Worm (Caenorhabditis elegans) whole organism, L2 larva: ENCODE data around the gene msp-38.

Source experiments
- C34F6.9 ChIP-seq: fragments of 150-350 bp; optimal IDR thresholded peaks from 2 replicates; lab custom pipeline; 2014; ENCODE audit warnings: missing biosample characterization, missing genetic modification characterization
- F13H6.1 ChIP-seq: sonication (generic microtip); optimal IDR thresholded peaks from 2 replicates; lab custom pipeline; 2016; ENCODE audit warnings: missing genetic modification characterization, missing compliant biosample characterization
- R02D3.7 ChIP-seq: fragments of 150-350 bp; optimal IDR thresholded peaks from 2 replicates; lab custom pipeline; 2014; ENCODE audit warnings: missing biosample characterization, missing genetic modification characterization
- Y55F3AM.14 ChIP-seq: fragments of 200-800 bp; sonication (Bioruptor generic); optimal IDR thresholded peaks from 2 replicates; lab custom pipeline; 2018; ENCODE audit warnings: mild to moderate bottlenecking, missing genetic modification characterization, missing compliant biosample characterization
- alr-1 ChIP-seq: fragments of 150-350 bp; optimal IDR thresholded peaks from 2 replicates; lab custom pipeline; 2014; ENCODE audit warnings: missing biosample characterization, missing genetic modification characterization
- blmp-1 ChIP-seq: sonication (generic microtip); optimal IDR thresholded peaks from 2 replicates; lab custom pipeline; 2017; ENCODE audit warnings: missing genetic modification characterization, mild to moderate bottlenecking, missing compliant biosample characterization, antibody characterized with exemption, moderate library complexity; ENCODE audit not compliant: insufficient read depth
- ceh-16 ChIP-seq: fragments of 150-350 bp; optimal IDR thresholded peaks from 2 replicates; lab custom pipeline; 2014; ENCODE audit warnings: missing biosample characterization, missing genetic modification characterization
- crh-2 ChIP-seq: sonication (generic microtip); optimal IDR thresholded peaks from 2 replicates; lab custom pipeline; 2017; ENCODE audit warnings: missing biosample characterization, missing genetic modification characterization
- egl-27 ChIP-seq: sonication (generic microtip); optimal IDR thresholded peaks from 3 replicates; lab custom pipeline; 2017; ENCODE audit warnings: missing biosample characterization, missing genetic modification reagents, missing genetic modification characterization
- elt-1 ChIP-seq: fragments of 150-350 bp; optimal IDR thresholded peaks from 2 replicates; lab custom pipeline; 2014; ENCODE audit warnings: missing biosample characterization, missing genetic modification characterization
- elt-3 ChIP-seq: sonication (generic microtip); optimal IDR thresholded peaks from 2 replicates; lab custom pipeline; 2017; ENCODE audit warnings: missing biosample characterization, missing genetic modification characterization
- gmeb-1 ChIP-seq: fragments of 150-350 bp; optimal IDR thresholded peaks from 2 replicates; lab custom pipeline; 2014; ENCODE audit warnings: missing biosample characterization, missing genetic modification characterization
- lin-11 ChIP-seq: fragments of 150-350 bp; sonication (generic microtip); optimal IDR thresholded peaks from 2 replicates; lab custom pipeline; 2014; ENCODE audit warnings: missing biosample characterization, missing genetic modification characterization, inconsistent platforms, mixed read lengths
- lsy-2 ChIP-seq, 2 experiments: fragments of 150-350 bp in 1 of 2; sonication (generic microtip) in 1 of 2; optimal IDR thresholded peaks; 2 replicates each; lab custom pipeline; 2014 to 2017; ENCODE audit warnings: missing biosample characterization in 2 of 2, missing genetic modification characterization in 2 of 2
- mab-5 ChIP-seq: fragments of 150-350 bp; optimal IDR thresholded peaks from 2 replicates; lab custom pipeline; 2014; ENCODE audit warnings: missing biosample characterization, missing genetic modification characterization
- mbf-1 ChIP-seq: sonication (generic microtip); optimal IDR thresholded peaks from 2 replicates; lab custom pipeline; 2017; ENCODE audit warnings: missing biosample characterization, missing genetic modification characterization
- mdl-1 ChIP-seq, 2 experiments: fragments of 150-350 bp in 1 of 2; sonication (generic microtip) in 1 of 2; optimal IDR thresholded peaks; 2 replicates each; lab custom pipeline; 2017; ENCODE audit warnings: missing biosample characterization in 2 of 2, missing genetic modification characterization in 2 of 2
- nhr-12 ChIP-seq: fragments of 150-350 bp; optimal IDR thresholded peaks from 2 replicates; lab custom pipeline; 2014; ENCODE audit warnings: missing biosample characterization, missing genetic modification characterization
- nhr-129 ChIP-seq: fragments of 150-350 bp; optimal IDR thresholded peaks from 2 replicates; lab custom pipeline; 2014; ENCODE audit warnings: missing biosample characterization, missing genetic modification characterization
- nhr-21 ChIP-seq: fragments of 150-350 bp; optimal IDR thresholded peaks from 2 replicates; lab custom pipeline; 2014; ENCODE audit warnings: missing biosample characterization, missing genetic modification characterization
- nhr-23 ChIP-seq: fragments of 150-350 bp; optimal IDR thresholded peaks from 2 replicates; lab custom pipeline; 2014; ENCODE audit warnings: missing biosample characterization, missing genetic modification reagents, missing genetic modification characterization
- nhr-25 ChIP-seq: fragments of 150-350 bp; sonication (generic microtip); optimal IDR thresholded peaks from 3 replicates; lab custom pipeline; 2014; ENCODE audit warnings: missing biosample characterization, missing genetic modification characterization
- nhr-6 ChIP-seq: fragments of 150-350 bp; optimal IDR thresholded peaks from 2 replicates; lab custom pipeline; 2014; ENCODE audit warnings: missing biosample characterization, missing genetic modification characterization
- nhr-77 ChIP-seq: fragments of 150-350 bp; optimal IDR thresholded peaks from 2 replicates; lab custom pipeline; 2014; ENCODE audit warnings: missing biosample characterization, missing genetic modification characterization
- sem-4 ChIP-seq: fragments of 150-350 bp; optimal IDR thresholded peaks from 2 replicates; lab custom pipeline; 2014; ENCODE audit warnings: missing biosample characterization, missing genetic modification reagents, missing genetic modification characterization
- skn-1 ChIP-seq: sonication (generic microtip); optimal IDR thresholded peaks from 2 replicates; lab custom pipeline; 2017; ENCODE audit warnings: missing biosample characterization, missing genetic modification characterization
- sma-3 ChIP-seq: sonication (generic microtip); optimal IDR thresholded peaks from 2 replicates; lab custom pipeline; 2016; ENCODE audit warnings: missing genetic modification reagents, missing genetic modification characterization, missing compliant biosample characterization
- sma-9 ChIP-seq, 2 experiments: fragments of 150-350 bp in 1 of 2; sonication (generic microtip) in 1 of 2; optimal IDR thresholded peaks; 2 replicates each; lab custom pipeline; 2014 to 2016; ENCODE audit warnings: missing genetic modification characterization in 2 of 2, mild to moderate bottlenecking in 1 of 2, missing biosample characterization in 1 of 2, missing compliant biosample characterization in 1 of 2, missing genetic modification reagents in 1 of 2, moderate library complexity in 1 of 2
- snpc-4 ChIP-seq: fragments of 150-350 bp; optimal IDR thresholded peaks from 2 replicates; lab custom pipeline; 2014; ENCODE audit warnings: missing biosample characterization, missing genetic modification characterization
- unc-55 ChIP-seq: fragments of 150-350 bp; sonication (generic microtip); optimal IDR thresholded peaks from 3 replicates; lab custom pipeline; 2014; ENCODE audit warnings: missing biosample characterization, missing genetic modification reagents, missing genetic modification characterization
- unc-62 ChIP-seq: fragments of 150-350 bp; optimal IDR thresholded peaks from 2 replicates; lab custom pipeline; 2014; ENCODE audit warnings: missing biosample characterization, missing genetic modification reagents, missing genetic modification characterization
- zag-1 ChIP-seq: fragments of 150-350 bp; optimal IDR thresholded peaks from 2 replicates; lab custom pipeline; 2014; ENCODE audit warnings: missing biosample characterization, missing genetic modification characterization
- ztf-11 ChIP-seq: sonication (generic microtip); optimal IDR thresholded peaks from 2 replicates; lab custom pipeline; 2017; ENCODE audit warnings: missing biosample characterization, missing genetic modification characterization
- ztf-4 ChIP-seq: fragments of 150-350 bp; optimal IDR thresholded peaks from 2 replicates; lab custom pipeline; 2014; ENCODE audit warnings: missing biosample characterization, missing genetic modification characterization

Gene msp-38

ce11 chrIV:10143640-10144039 lies at the start of gene msp-38:
msp-38 (minus strand) TSS chrIV:10143740.
- TF ChIP-seq skn-1 (tag; lab: Kevin White, UChicago), result no peak
- TF ChIP-seq snpc-4 (tag; lab: Kevin White, UChicago), result no peak
- no peak for TF ChIP-seq ceh-16 (tag; lab: Kevin White, UChicago)
- TF ChIP-seq nhr-23 (tag; lab: Kevin White, UChicago), result no peak
- no peak for TF ChIP-seq ztf-11 (tag; lab: Kevin White, UChicago)
- TF ChIP-seq elt-3 (tag; lab: Kevin White, UChicago), result no peak
- TF ChIP-seq mdl-1 (tag; optimal IDR thresholded peaks at IDR 0.05; lab: Kevin White, UChicago), result no peak
- no peak for TF ChIP-seq F13H6.1 (tag; lab: Kevin White, UChicago)
- TF ChIP-seq sma-3 (GFP tag; lab: Kevin White, UChicago), result no peak
- TF ChIP-seq alr-1 (tag; lab: Kevin White, UChicago), result no peak
- no peak for TF ChIP-seq sem-4 (tag; lab: Kevin White, UChicago)
- TF ChIP-seq nhr-25, result no peak
- TF ChIP-seq mab-5, result no peak
- no peak for TF ChIP-seq zag-1 (tag; lab: Kevin White, UChicago)

- TF ChIP-seq snpc-4 (tag; lab: Kevin White, UChicago) (no peak), unc-62 (GFP tag; lab: Kevin White, UChicago) (no peak), Y55F3AM.14 (GFP tag; lab: Kevin White, UChicago) (no peak), egl-27 (tag; lab: Kevin White, UChicago) (no peak), R02D3.7 (tag; lab: Kevin White, UChicago) (no peak), nhr-6 (tag; lab: Kevin White, UChicago) (no peak), ceh-16 (tag; lab: Kevin White, UChicago) (no peak), elt-1 (tag; lab: Kevin White, UChicago) (no peak), lsy-2 (tag; optimal IDR thresholded peaks at IDR 0.05; lab: Kevin White, UChicago) (no peak), ztf-11 (tag; lab: Kevin White, UChicago) (no peak), mbf-1 (tag; lab: Kevin White, UChicago) (no peak)
- TF ChIP-seq, all 48 proteins: peak for 0
Measured at ce11 chrIV:10191498-10191897, 48.0 kb upstream of the msp-38 start.

ce11 chrIV:10190586-10190985 lies 47.0 kb upstream of the msp-38 start:
- TF ChIP-seq nhr-77 (tag; lab: Kevin White, UChicago), result no peak
- no peak for TF ChIP-seq lin-11
- TF ChIP-seq nhr-12, result no peak

- TF ChIP-seq gmeb-1 (no peak), nhr-23 (tag; lab: Kevin White, UChicago) (no peak), elt-1 (tag; lab: Kevin White, UChicago) (no peak), zag-1 (tag; lab: Kevin White, UChicago) (no peak), mdl-1 (tag; optimal IDR thresholded peaks at IDR 0.05; lab: Kevin White, UChicago) (no peak)
- TF ChIP-seq, all 48 proteins: peak for 0
Measured at ce11 chrIV:10188505-10188904, 45.0 kb upstream of the msp-38 start.

ce11 chrIV:10180133-10180749 lies 36.7 kb upstream of the msp-38 start, which contains the start of gene gta-1:
gta-1 (plus strand) TSS chrIV:10180660.
- TF ChIP-seq unc-55 (GFP tag; lab: Kevin White, UChicago) (peak; percentile 65), mdl-1 (tag; optimal IDR thresholded peaks at IDR 0.05; lab: Kevin White, UChicago) (no peak), nhr-21 (tag; lab: Kevin White, UChicago) (no peak), blmp-1 (tag; lab: Kevin White, UChicago) (peak; percentile 20), sma-9 (GFP tag; optimal IDR thresholded peaks at IDR 0.05; lab: Kevin White, UChicago) (peak; percentile 20), sma-9 (tag; optimal IDR thresholded peaks at IDR 0.05; lab: Kevin White, UChicago) (no peak), ztf-4 (tag; lab: Kevin White, UChicago) (peak; percentile 18), nhr-129 (tag; lab: Kevin White, UChicago) (peak; percentile 71), F13H6.1 (tag; lab: Kevin White, UChicago) (no peak), crh-2 (tag; lab: Kevin White, UChicago) (peak; percentile 52), lsy-2 (tag; optimal IDR thresholded peaks at IDR 0.05; lab: Kevin White, UChicago) (peak in 1 of 2 experiments; percentile 34), C34F6.9 (peak; percentile 38)
- TF ChIP-seq, all 48 proteins: peak for 8
